Fruit fly (Drosophila melanogaster) whole organism, wandering third instar larva: ENCODE results near the gene CG11109.

Experiments
- Abd-B ChIP-seq: fragments of >200 bp; optimal IDR thresholded peaks from 2 replicates; lab custom pipeline; 2017; ENCODE audit warnings: missing biosample characterization, missing genetic modification characterization
- CG32264 ChIP-seq: fragments of 200-800 bp; sonication (Bioruptor generic); optimal IDR thresholded peaks from 2 replicates; lab custom pipeline; 2016; ENCODE audit warnings: missing biosample characterization, missing genetic modification characterization
- CG9705 ChIP-seq: fragments of 200-800 bp; sonication (Bioruptor generic); optimal IDR thresholded peaks from 2 replicates; lab custom pipeline; 2018; ENCODE audit warnings: missing biosample characterization, mild to moderate bottlenecking, missing genetic modification characterization
- Dfd ChIP-seq: fragments of >200 bp; optimal IDR thresholded peaks from 2 replicates; lab custom pipeline; 2017; ENCODE audit warnings: missing biosample characterization, missing genetic modification characterization
- Dif ChIP-seq: fragments of 200-275, 200-300 bp; sonication (Bioruptor generic); optimal IDR thresholded peaks from 2 replicates; lab custom pipeline; 2018; ENCODE audit warnings: missing biosample characterization, missing genetic modification characterization; ENCODE audit not compliant: partially characterized antibody
- GATAd ChIP-seq: sonication (Bioruptor generic); optimal IDR thresholded peaks from 2 replicates; lab custom pipeline; 2016; ENCODE audit warnings: missing biosample characterization, missing genetic modification characterization
- Hnf4 ChIP-seq: fragments of 200-800 bp; sonication (Bioruptor generic); optimal IDR thresholded peaks from 2 replicates; lab custom pipeline; 2016; ENCODE audit warnings: missing biosample characterization, mild to moderate bottlenecking, missing genetic modification characterization
- Hr78 ChIP-seq: fragments of >200 bp; optimal IDR thresholded peaks from 2 replicates; lab custom pipeline; 2017; ENCODE audit warnings: missing biosample characterization, missing genetic modification characterization
- Jra ChIP-seq: sonication (Bioruptor generic); optimal IDR thresholded peaks from 2 replicates; lab custom pipeline; 2016; ENCODE audit warnings: missing biosample characterization, missing genetic modification characterization
- Mio ChIP-seq: sonication (Bioruptor generic); optimal IDR thresholded peaks from 2 replicates; lab custom pipeline; 2016; ENCODE audit warnings: missing biosample characterization, missing genetic modification characterization
- Myc ChIP-seq: fragments of >200 bp; optimal IDR thresholded peaks from 2 replicates; lab custom pipeline; 2017
- N ChIP-seq: fragments of >200 bp; optimal IDR thresholded peaks from 2 replicates; lab custom pipeline; 2018; ENCODE audit warnings: missing biosample characterization, missing external identifiers, missing genetic modification characterization
- OdsH ChIP-seq: fragments of 200-800 bp; sonication (Bioruptor generic); optimal IDR thresholded peaks from 2 replicates; lab custom pipeline; 2016; ENCODE audit warnings: missing biosample characterization, mild to moderate bottlenecking, missing genetic modification characterization
- Rel ChIP-seq, 2 experiments: fragments of 200-800 bp; sonication (Bioruptor generic) in 1 of 2; optimal IDR thresholded peaks; 2 replicates in 1 of 2; 3 replicates in 1 of 2; lab custom pipeline; 2016 to 2019; ENCODE audit warnings: mild to moderate bottlenecking in 2 of 2, missing biosample characterization in 2 of 2, missing genetic modification characterization in 2 of 2, moderate library complexity in 1 of 2
- Vsx2 ChIP-seq: fragments of 200-300, 225-300 bp; sonication (Bioruptor generic); optimal IDR thresholded peaks from 2 replicates; lab custom pipeline; 2018; ENCODE audit warnings: missing biosample characterization, missing genetic modification characterization; ENCODE audit not compliant: partially characterized antibody
- br ChIP-seq: fragments of 200-800 bp; sonication (Bioruptor generic); optimal IDR thresholded peaks from 2 replicates; lab custom pipeline; 2016; ENCODE audit warnings: missing biosample characterization, missing genetic modification characterization
- brk ChIP-seq: fragments of 200-800 bp; sonication (Bioruptor generic); optimal IDR thresholded peaks from 2 replicates; lab custom pipeline; 2016; ENCODE audit warnings: missing biosample characterization, mild to moderate bottlenecking, missing genetic modification characterization
- dl ChIP-seq, 2 experiments: fragments of 175-275, 200-275 bp in 1 of 2; fragments of 200-275 bp in 1 of 2; sonication (Bioruptor generic); optimal IDR thresholded peaks; lab custom pipeline; 2018; ENCODE audit warnings: mild to moderate bottlenecking in 2 of 2, missing biosample characterization in 2 of 2, missing genetic modification characterization in 2 of 2, moderate library complexity in 2 of 2; ENCODE audit not compliant: partially characterized antibody in 2 of 2, insufficient read depth in 1 of 2
- dmrt93B ChIP-seq: fragments of 200-800 bp; sonication (Bioruptor generic); optimal IDR thresholded peaks from 2 replicates; lab custom pipeline; 2018; ENCODE audit warnings: missing biosample characterization, mild to moderate bottlenecking, missing genetic modification characterization
- dsf ChIP-seq: sonication (Bioruptor generic); optimal IDR thresholded peaks from 2 replicates; lab custom pipeline; 2016; ENCODE audit warnings: missing biosample characterization, missing genetic modification characterization, borderline replicate concordance
- ey ChIP-seq: fragments of 200-800 bp; sonication (Bioruptor generic); optimal IDR thresholded peaks from 2 replicates; lab custom pipeline; 2016; ENCODE audit warnings: missing biosample characterization, missing genetic modification characterization
- foxo ChIP-seq, 2 experiments: fragments of 200-800 bp; sonication (Bioruptor generic); optimal IDR thresholded peaks; 2 replicates in 1 of 2; 3 replicates in 1 of 2; lab custom pipeline; 2016 to 2017; ENCODE audit warnings: missing biosample characterization in 2 of 2, missing genetic modification characterization in 2 of 2
- h ChIP-seq: fragments of 200-800 bp; sonication (Bioruptor generic); optimal IDR thresholded peaks from 3 replicates; lab custom pipeline; 2016; ENCODE audit warnings: missing biosample characterization, mild to moderate bottlenecking, missing genetic modification characterization
- jim ChIP-seq: fragments of 175-275, 200-325 bp; sonication (Bioruptor generic); optimal IDR thresholded peaks from 2 replicates; lab custom pipeline; 2016; ENCODE audit warnings: missing biosample characterization, mild to moderate bottlenecking, missing genetic modification characterization
- lola ChIP-seq: fragments of >200 bp; optimal IDR thresholded peaks from 2 replicates; lab custom pipeline; 2017; ENCODE audit warnings: missing biosample characterization, missing genetic modification characterization
- pan ChIP-seq: fragments of >200 bp; optimal IDR thresholded peaks from 2 replicates; lab custom pipeline; 2017
- psq ChIP-seq: fragments of 200-800 bp; sonication (Bioruptor generic); optimal IDR thresholded peaks from 3 replicates; lab custom pipeline; 2017; ENCODE audit warnings: missing biosample characterization, mild to moderate bottlenecking, missing genetic modification characterization, moderate library complexity
- sage ChIP-seq: fragments of 200-800 bp; sonication (Bioruptor generic); optimal IDR thresholded peaks from 2 replicates; lab custom pipeline; 2016; ENCODE audit warnings: missing biosample characterization, mild to moderate bottlenecking, missing genetic modification characterization
- sv ChIP-seq: fragments of 200-800 bp; sonication (Bioruptor generic); optimal IDR thresholded peaks from 3 replicates; lab custom pipeline; 2016; ENCODE audit warnings: missing biosample characterization, missing genetic modification characterization
- tai ChIP-seq: sonication (Bioruptor generic); optimal IDR thresholded peaks from 2 replicates; lab custom pipeline; 2016; ENCODE audit warnings: missing biosample characterization, missing genetic modification characterization
- usp ChIP-seq: fragments of >200 bp; optimal IDR thresholded peaks from 2 replicates; lab custom pipeline; 2017; ENCODE audit warnings: missing biosample characterization, missing genetic modification characterization
- woc ChIP-seq: sonication (Bioruptor generic); optimal IDR thresholded peaks from 2 replicates; lab custom pipeline; 2016; ENCODE audit warnings: missing biosample characterization, mild to moderate bottlenecking, missing genetic modification characterization

Gene CG11109

DNA sequence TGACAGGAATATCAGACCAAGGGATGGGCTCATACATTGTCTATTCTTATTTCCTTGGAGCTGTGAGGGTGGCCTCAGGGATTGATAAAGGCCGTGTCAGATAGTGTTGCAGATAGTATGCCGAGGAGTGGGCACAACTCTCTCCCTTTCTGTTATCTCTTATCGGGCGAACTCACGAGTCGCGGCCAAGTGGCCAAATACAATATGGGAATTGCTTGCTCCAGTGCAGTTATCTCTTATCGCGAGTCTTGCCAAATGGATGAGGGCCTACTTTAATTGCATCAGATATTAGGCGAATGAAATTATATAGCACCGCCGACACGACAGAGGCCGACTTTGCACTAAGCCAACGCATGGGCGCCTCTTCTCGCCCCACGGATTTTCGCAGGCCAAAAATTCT is 14.9 kb downstream of the CG11109 start:
- TF ChIP-seq h (GFP tag; lab: Kevin White, UChicago) (peak; percentile 62), sv (GFP tag; lab: Kevin White, UChicago) (no peak), dl (GFP tag; optimal IDR thresholded peaks at IDR 0.05; lab: Kevin White, UChicago; ENCODE audit: insufficient read depth in 1 of 2, partially characterized antibody in 2 of 2) (no peak)
- TF ChIP-seq, all 38 proteins: peak for 1

DNA sequence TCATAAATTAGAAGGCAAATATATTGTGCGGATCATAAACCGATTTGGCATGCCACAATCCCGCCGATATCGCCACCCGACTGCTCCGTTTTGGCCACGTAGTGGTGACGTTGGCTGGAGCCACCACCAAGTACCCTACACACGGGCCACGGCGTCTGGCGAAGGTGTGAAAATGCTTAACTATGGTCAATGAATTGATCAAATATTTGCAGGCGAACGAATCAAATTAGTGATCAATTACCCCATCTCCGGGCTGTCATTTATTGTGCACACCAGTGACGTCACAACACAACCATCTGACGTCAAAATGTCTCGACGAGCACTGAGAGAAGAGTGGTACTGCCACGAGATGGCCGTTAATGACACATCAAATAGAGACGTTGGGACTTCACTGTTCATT is 15.7 kb downstream of the CG11109 start:
- no peak for TF ChIP-seq ey (GFP tag; lab: Kevin White, UChicago)
- no peak for TF ChIP-seq tai
- no peak for TF ChIP-seq usp (GFP tag; lab: Kevin White, UChicago)
- no peak for TF ChIP-seq CG9705
- TF ChIP-seq brk (GFP tag; lab: Kevin White, UChicago), result no peak
- TF ChIP-seq Dif, result no peak
- no peak for TF ChIP-seq Rel (GFP tag; optimal IDR thresholded peaks at IDR 0.05; lab: Kevin White, UChicago)
- no peak for TF ChIP-seq Rel (tag; optimal IDR thresholded peaks at IDR 0.05; lab: Kevin White, UChicago)
- no peak for TF ChIP-seq jim
- TF ChIP-seq Dfd, result no peak
- TF ChIP-seq Hnf4, result no peak
- TF ChIP-seq Vsx2 (GFP tag; lab: Kevin White, UChicago), result no peak
- TF ChIP-seq sage (GFP tag; lab: Kevin White, UChicago), result no peak
- no peak for TF ChIP-seq CG32264 (GFP tag; lab: Kevin White, UChicago)
- no peak for TF ChIP-seq dsf (GFP tag; lab: Kevin White, UChicago)
- TF ChIP-seq foxo (GFP tag; optimal IDR thresholded peaks at IDR 0.05; lab: Kevin White, UChicago), result no peak
- no peak for TF ChIP-seq OdsH (GFP tag; lab: Kevin White, UChicago)
- no peak for TF ChIP-seq pan (lab: Kevin White, UChicago)

DNA sequence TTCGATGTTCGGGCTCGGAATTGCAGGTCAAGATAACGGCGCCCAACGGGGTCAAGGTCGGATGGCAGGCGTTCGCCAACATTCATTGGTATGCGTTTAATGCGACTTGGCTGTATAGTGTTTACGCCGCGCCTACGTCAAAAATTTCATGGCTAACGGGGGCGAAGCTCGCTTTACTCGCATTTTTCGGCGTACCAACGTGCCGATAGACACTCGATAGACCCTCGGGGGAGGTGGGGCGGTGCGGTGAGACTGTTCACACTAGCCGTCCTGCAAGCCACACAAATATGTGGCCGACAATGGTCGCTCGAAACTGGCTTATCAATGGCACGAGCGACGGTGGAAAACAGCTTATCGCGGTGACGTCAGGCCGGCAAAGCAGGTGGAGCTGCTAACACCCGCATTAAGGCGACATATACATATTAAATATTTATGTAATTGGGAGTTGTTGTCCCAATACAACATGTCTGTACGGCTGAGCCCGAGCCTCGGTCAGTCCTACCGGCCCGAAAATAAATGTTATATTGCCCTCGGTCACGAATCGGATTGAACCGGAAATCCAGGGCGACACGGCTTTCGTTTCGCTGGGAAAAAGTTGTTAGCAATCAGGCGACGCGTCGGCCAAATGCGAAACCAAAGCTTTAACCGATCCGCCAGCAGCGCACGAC is 16.7 kb downstream of the CG11109 start:
- TF ChIP-seq GATAd (GFP tag; lab: Kevin White, UChicago), result no peak
- TF ChIP-seq h (GFP tag; lab: Kevin White, UChicago), result peak; percentile 16

DNA sequence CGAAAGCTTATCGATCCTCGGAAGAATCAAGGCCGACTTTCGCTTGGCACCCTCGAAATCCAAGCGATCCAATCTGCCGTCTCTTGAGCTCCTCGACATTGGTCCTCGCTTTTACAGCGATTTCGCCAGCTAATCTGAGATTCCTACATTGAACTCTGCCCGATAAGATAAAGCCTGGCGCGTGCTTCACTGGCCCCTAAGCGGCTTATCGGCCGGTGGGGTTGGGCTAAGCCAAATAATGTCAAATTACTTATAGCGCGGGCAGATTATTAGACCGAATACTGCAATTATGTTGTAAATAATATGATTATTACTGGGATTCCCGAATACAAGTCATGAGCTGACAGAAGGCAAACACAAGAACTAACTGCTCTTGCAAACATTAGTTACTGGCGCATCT is 18.0 kb downstream of the CG11109 start:
- TF ChIP-seq h (GFP tag; lab: Kevin White, UChicago) (peak; percentile 92), Rel (GFP tag; optimal IDR thresholded peaks at IDR 0.05; lab: Kevin White, UChicago) (no peak), Rel (tag; optimal IDR thresholded peaks at IDR 0.05; lab: Kevin White, UChicago) (peak; percentile 50), Jra (no peak)
- TF ChIP-seq, all 38 proteins: peak for 2

DNA sequence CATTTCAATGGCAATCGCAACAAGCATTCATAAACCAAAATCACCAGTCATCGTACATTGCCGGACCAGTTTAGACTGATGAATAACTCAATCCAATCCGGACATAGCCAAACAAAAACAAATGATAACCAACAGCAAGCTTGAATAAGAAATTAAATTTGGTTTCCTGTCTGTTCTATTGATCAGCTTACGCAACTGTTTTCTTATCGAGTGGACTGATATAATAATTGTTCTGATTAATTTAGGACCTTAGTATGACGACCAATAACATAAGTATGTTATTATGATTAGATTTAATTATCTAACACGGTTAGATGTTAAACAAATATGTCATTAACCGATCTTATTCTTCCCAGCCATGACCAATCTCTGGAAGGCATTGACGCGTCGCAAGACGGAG is 19.0 kb downstream of the CG11109 start:
- TF ChIP-seq Dif (no peak), br (GFP tag; lab: Kevin White, UChicago) (no peak), psq (GFP tag; lab: Kevin White, UChicago) (no peak), woc (GFP tag; lab: Kevin White, UChicago) (no peak), Mio (GFP tag; lab: Kevin White, UChicago) (no peak), Hr78 (no peak), CG32264 (GFP tag; lab: Kevin White, UChicago) (no peak), dl (GFP tag; optimal IDR thresholded peaks at IDR 0.05; lab: Kevin White, UChicago; ENCODE audit: insufficient read depth in 1 of 2, partially characterized antibody in 2 of 2) (no peak), Myc (no peak), usp (GFP tag; lab: Kevin White, UChicago) (no peak), OdsH (GFP tag; lab: Kevin White, UChicago) (no peak), dmrt93B (GFP tag; lab: Kevin White, UChicago) (no peak), Vsx2 (GFP tag; lab: Kevin White, UChicago) (no peak)

DNA sequence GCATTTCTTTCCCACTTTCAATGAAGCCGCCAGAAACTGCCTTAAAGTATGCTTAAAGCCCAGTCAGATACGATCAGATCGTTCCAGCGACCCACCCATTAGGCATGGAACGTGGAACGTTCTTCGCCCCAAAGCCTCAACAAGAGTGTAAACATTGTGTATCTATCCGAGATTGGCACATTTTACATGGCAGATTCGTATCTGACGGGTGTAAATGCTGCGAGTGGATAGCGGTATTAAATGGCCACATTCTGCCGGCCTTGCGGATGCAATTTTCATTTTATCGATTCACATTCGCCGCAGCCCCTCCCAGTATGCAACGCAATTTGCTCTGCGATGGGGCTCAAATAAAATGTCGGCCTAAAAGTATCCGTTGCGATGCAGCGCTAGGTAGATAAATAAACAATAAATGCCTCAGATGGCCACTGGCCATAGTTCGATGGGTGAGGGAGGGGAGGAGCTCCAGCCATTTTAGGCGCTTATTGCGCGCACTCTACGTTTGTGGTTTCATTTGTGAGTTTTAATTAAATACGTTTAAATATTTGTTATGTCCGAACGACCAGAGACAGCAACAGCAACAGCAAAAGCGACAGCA is 22.8 kb downstream of the CG11109 start:
- TF ChIP-seq dmrt93B (GFP tag; lab: Kevin White, UChicago) (no peak), lola (GFP tag; lab: Kevin White, UChicago) (peak; percentile 21), foxo (GFP tag; optimal IDR thresholded peaks at IDR 0.05; lab: Kevin White, UChicago) (no peak), Abd-B (GFP tag; lab: Kevin White, UChicago) (peak; percentile 62), Hr78 (no peak), N (GFP tag; lab: Kevin White, UChicago) (peak; percentile 41), usp (GFP tag; lab: Kevin White, UChicago) (no peak), Myc (peak; percentile 81)
